Worm (Caenorhabditis elegans): ENCODE measurements around the gene F37C4.4.

- TF ChIP-seq pqm-1 (tag; optimal IDR thresholded peaks at IDR 0.05) (no peak), daf-12 (tag; optimal IDR thresholded peaks at IDR 0.05) (no peak), egl-27 (tag; optimal IDR thresholded peaks at IDR 0.05) (no peak), lin-13 (GFP tag; optimal IDR thresholded peaks at IDR 0.05) (no peak), zag-1 (tag; optimal IDR thresholded peaks at IDR 0.05) (no peak), dmd-9 (GFP tag; IDR thresholded peaks at IDR 0.05) (no peak), zfp-3 (GFP tag; conservative IDR thresholded peaks at IDR 0.05) (no peak), saeg-2 (GFP tag; IDR thresholded peaks at IDR 0.05) (no peak), pha-4 (GFP tag; IDR thresholded peaks at IDR 0.05) (no peak), pha-4 (tag; optimal IDR thresholded peaks at IDR 0.05) (no peak), F26F4.8 (GFP tag; conservative IDR thresholded peaks at IDR 0.05) (no peak), T26A8.4 (GFP tag; IDR thresholded peaks at IDR 0.05) (no peak), ztf-11 (tag; optimal IDR thresholded peaks at IDR 0.05) (no peak), nhr-10 (tag; optimal IDR thresholded peaks at IDR 0.05) (no peak)
Observed at ce11 chrIV:3859552-3859951, 7.6 kb upstream of the F37C4.4 start.

Measured in whole organism, L4 larva.